Fruit fly (Drosophila melanogaster): ENCODE measurements around the gene Nrx-1.

The Nrx-1 gene

DNA sequence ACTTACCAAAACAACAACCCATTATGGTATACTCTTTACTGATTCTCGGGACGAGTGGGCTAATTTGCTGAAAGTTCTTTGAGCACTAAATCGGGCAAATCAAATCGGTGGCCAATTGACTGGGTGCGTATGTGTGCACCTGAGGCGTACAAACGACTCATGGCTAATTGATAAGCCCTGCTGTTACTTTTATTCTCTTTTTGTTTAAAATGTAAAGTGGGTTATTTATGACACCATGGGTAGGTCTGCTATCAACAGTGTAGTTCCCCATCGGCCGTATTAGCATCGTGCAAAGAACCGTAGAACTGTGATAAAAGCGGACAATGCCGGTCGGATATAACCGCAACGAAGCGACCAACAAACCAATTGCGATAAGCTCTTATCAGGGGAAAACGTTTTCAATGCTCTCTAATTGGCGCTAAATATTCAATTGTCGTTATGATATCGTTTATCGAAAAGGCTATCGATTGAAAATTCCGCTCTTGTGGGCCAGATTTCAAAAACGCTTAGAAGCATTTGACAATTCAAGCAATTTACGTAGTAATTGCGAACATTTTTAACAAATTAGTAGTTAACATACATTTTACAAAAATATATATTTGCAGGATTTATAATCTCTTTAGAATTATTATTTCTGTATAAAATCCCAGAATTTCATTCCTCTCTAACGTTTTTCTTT, 21.0 kb upstream of the Nrx-1 start, which contains the start of gene CG34288 (continued):
- TF ChIP-seq disco-r (GFP tag; optimal IDR thresholded peaks at IDR 0.05) (no peak), Usf (GFP tag; optimal IDR thresholded peaks at IDR 0.05) (no peak), CG18619 (GFP tag; optimal IDR thresholded peaks at IDR 0.05) (no peak), CG3995 (GFP tag; optimal IDR thresholded peaks at IDR 0.05) (no peak), CG4820 (GFP tag; optimal IDR thresholded peaks at IDR 0.05) (no peak), CG17912 (GFP tag; optimal IDR thresholded peaks at IDR 0.05) (no peak), grn (GFP tag; optimal IDR thresholded peaks at IDR 0.05) (no peak), sd (tag; optimal IDR thresholded peaks at IDR 0.05) (peak; percentile 73), ash1 (GFP tag; optimal IDR thresholded peaks at IDR 0.05) (no peak), ase (GFP tag; IDR thresholded peaks at IDR 0.05) (peak; percentile 14; the same call in 1 of the 3 replicates), pzg (GFP tag; optimal IDR thresholded peaks at IDR 0.05) (no peak), sr (GFP tag; IDR thresholded peaks at IDR 0.05) (no peak), MESR4 (GFP tag; optimal IDR thresholded peaks at IDR 0.05) (no peak), Ptx1 (GFP tag; IDR thresholded peaks at IDR 0.05) (peak; percentile 68), Asciz (GFP tag; optimal IDR thresholded peaks at IDR 0.05) (no peak), Lhr (GFP tag; optimal IDR thresholded peaks at IDR 0.05) (no peak), exex (tag; optimal IDR thresholded peaks at IDR 0.05) (peak; percentile 99), gce (GFP tag; IDR thresholded peaks at IDR 0.05) (0 out of 3 replicates have a peak, but pooled peaks have one; percentile 9), gsb (GFP tag; IDR thresholded peaks at IDR 0.05) (no peak), CG10565 (GFP tag; optimal IDR thresholded peaks at IDR 0.05) (no peak), wek (GFP tag; optimal IDR thresholded peaks at IDR 0.05) (no peak), CG9932 (GFP tag; IDR thresholded peaks at IDR 0.05) (peak; percentile 48), CG32532 (GFP tag; IDR thresholded peaks at IDR 0.05) (peak; percentile 74), CG10321 (GFP tag; IDR thresholded peaks at IDR 0.05) (no peak), stwl (tag; optimal IDR thresholded peaks at IDR 0.05) (no peak), Nf-YC (tag; optimal IDR thresholded peaks at IDR 0.05) (no peak), sna (GFP tag; IDR thresholded peaks at IDR 0.05; ENCODE audit: partially characterized antibody) (no peak), CG16863 (GFP tag; optimal IDR thresholded peaks at IDR 0.05) (no peak), CG9817 (tag; optimal IDR thresholded peaks at IDR 0.05) (no peak), CG8290 (GFP tag; optimal IDR thresholded peaks at IDR 0.05) (no peak), CG8290 (tag; optimal IDR thresholded peaks at IDR 0.05) (no peak), chm (GFP tag; IDR thresholded peaks at IDR 0.05) (peak; percentile 13; the same call in 1 of the 2 replicates), BEAF-32 (GFP tag; optimal IDR thresholded peaks at IDR 0.05) (no peak), cad (GFP tag; optimal IDR thresholded peaks at IDR 0.05) (no peak), Elba2 (GFP tag; optimal IDR thresholded peaks at IDR 0.05) (no peak), trem (tag; optimal IDR thresholded peaks at IDR 0.05) (no peak), pum (GFP tag; optimal IDR thresholded peaks at IDR 0.05) (no peak), Xrp1 (GFP tag; IDR thresholded peaks at IDR 0.05) (peak; percentile 41; the same call in 1 of the 2 replicates), CG18764 (GFP tag; optimal IDR thresholded peaks at IDR 0.05) (no peak), Taf1 (GFP tag; IDR thresholded peaks at IDR 0.05) (peak; percentile 51; the same call in 1 of the 2 replicates), Hr78 (GFP tag; optimal IDR thresholded peaks at IDR 0.05) (no peak), lab (GFP tag; optimal IDR thresholded peaks at IDR 0.05) (peak; percentile 82), CG14965 (GFP tag; optimal IDR thresholded peaks at IDR 0.05; ENCODE audit: borderline replicate concordance) (no peak), Med (GFP tag) (peak; percentile 91), CG18262 (tag; optimal IDR thresholded peaks at IDR 0.05) (peak; percentile 40), da (GFP tag; optimal IDR thresholded peaks at IDR 0.05) (no peak), Fer2 (tag; optimal IDR thresholded peaks at IDR 0.05) (no peak), pb (GFP tag; optimal IDR thresholded peaks at IDR 0.05) (peak; percentile 15), CG30431 (GFP tag; optimal IDR thresholded peaks at IDR 0.05) (no peak), Hr51 (GFP tag; optimal IDR thresholded peaks at IDR 0.05) (peak in 1 of 2 experiments; percentile 47)

Measured in whole organism, embryonic.